Fruit fly (Drosophila melanogaster) whole organism, prepupa: ENCODE measurements around the gene CG45084.

ENCODE experiments used
- CG10631 ChIP-seq: fragments of 200-800 bp; sonication (Bioruptor generic); optimal IDR thresholded peaks from 2 replicates; lab custom pipeline; 2016; ENCODE audit warnings: missing biosample characterization, missing genetic modification characterization
- CG10669 ChIP-seq: fragments of 200-800 bp; sonication (Bioruptor generic); optimal IDR thresholded peaks from 3 replicates; lab custom pipeline; 2018; ENCODE audit warnings: missing biosample characterization, mild to moderate bottlenecking, missing genetic modification characterization, moderate library complexity
- CG11762 ChIP-seq: fragments of 200-800 bp; sonication (Bioruptor generic); optimal IDR thresholded peaks from 3 replicates; lab custom pipeline; 2016; ENCODE audit warnings: missing biosample characterization, missing genetic modification characterization; ENCODE audit not compliant: insufficient read depth
- CG11902 ChIP-seq: fragments of 200-800 bp; sonication (Bioruptor generic); optimal IDR thresholded peaks from 3 replicates; lab custom pipeline; 2016; ENCODE audit warnings: missing biosample characterization, missing genetic modification characterization
- CG3032 ChIP-seq: fragments of 200-800 bp; optimal IDR thresholded peaks from 2 replicates; lab custom pipeline; 2019; ENCODE audit warnings: missing biosample characterization, mild to moderate bottlenecking, missing genetic modification characterization, moderate library complexity
- CG31627 ChIP-seq: fragments of 200-800 bp; sonication (Bioruptor generic); optimal IDR thresholded peaks from 3 replicates; lab custom pipeline; 2016; ENCODE audit warnings: missing biosample characterization, missing genetic modification characterization
- CG4318 ChIP-seq: fragments of 200-800 bp; sonication (Bioruptor generic); optimal IDR thresholded peaks from 3 replicates; lab custom pipeline; 2017; ENCODE audit warnings: missing biosample characterization, mild to moderate bottlenecking, missing genetic modification characterization
- CG6163 ChIP-seq: fragments of 200-800 bp; sonication (Bioruptor generic); IDR thresholded peaks from 3 replicates; pipeline ENCODE4 v1.3.6; 2022; ENCODE audit warnings: missing biosample characterization, missing genetic modification characterization
- CG6276 ChIP-seq: fragments of 200-800 bp; sonication (Bioruptor generic); optimal IDR thresholded peaks from 2 replicates; lab custom pipeline; 2017; ENCODE audit warnings: missing biosample characterization, mild to moderate bottlenecking, missing genetic modification characterization
- CG6808 ChIP-seq: fragments of 200-800 bp; sonication (Bioruptor generic); optimal IDR thresholded peaks from 3 replicates; lab custom pipeline; 2017; ENCODE audit warnings: missing biosample characterization, missing genetic modification characterization, mild to moderate bottlenecking, moderate library complexity, missing genetic modification reagents
- CG8119 ChIP-seq: fragments of 200-800 bp; sonication (Bioruptor generic); IDR thresholded peaks from 3 replicates; pipeline ENCODE4 v1.3.6; 2022; ENCODE audit warnings: missing biosample characterization, missing genetic modification characterization
- CG8632 ChIP-seq: fragments of 200-800 bp; sonication (Bioruptor generic); optimal IDR thresholded peaks from 3 replicates; lab custom pipeline; 2016; ENCODE audit warnings: missing biosample characterization, missing genetic modification characterization
- CG9139 ChIP-seq: fragments of 200-800 bp; sonication (Bioruptor generic); optimal IDR thresholded peaks from 3 replicates; lab custom pipeline; 2017; ENCODE audit warnings: missing biosample characterization, mild to moderate bottlenecking, missing genetic modification characterization
- Eip75B ChIP-seq: fragments of 200-800 bp; sonication (Bioruptor generic); optimal IDR thresholded peaks from 3 replicates; lab custom pipeline; 2016; ENCODE audit warnings: missing biosample characterization, missing genetic modification characterization
- Eip78C ChIP-seq: fragments of 200-800 bp; sonication (Bioruptor generic); peaks from one replicate; lab custom pipeline; 2016; ENCODE audit warnings: missing biosample characterization, missing genetic modification characterization
- Eip93F ChIP-seq: fragments of 200-800 bp; sonication (Bioruptor generic); optimal IDR thresholded peaks from 2 replicates; lab custom pipeline; 2016; ENCODE audit warnings: missing biosample characterization, mild to moderate bottlenecking, missing genetic modification characterization
- Ets21C ChIP-seq: fragments of 200-800 bp; sonication (Bioruptor generic); optimal IDR thresholded peaks from 3 replicates; lab custom pipeline; 2016; ENCODE audit warnings: missing biosample characterization, missing genetic modification characterization
- Ets96B ChIP-seq: fragments of 200-800 bp; optimal IDR thresholded peaks from 2 replicates; lab custom pipeline; 2019; ENCODE audit warnings: missing biosample characterization, mild to moderate bottlenecking, missing genetic modification characterization, moderate library complexity
- Gug ChIP-seq: fragments of 200-800 bp; sonication (Bioruptor generic); IDR thresholded peaks from 2 replicates; pipeline ENCODE4 v1.3.6; 2022; ENCODE audit warnings: missing biosample characterization, missing genetic modification characterization
- Hr4 ChIP-seq: fragments of 200-800 bp; sonication (Bioruptor generic); optimal IDR thresholded peaks from 3 replicates; lab custom pipeline; 2016; ENCODE audit warnings: missing biosample characterization, missing genetic modification characterization
- Lpt ChIP-seq: fragments of 200-800 bp; sonication (Bioruptor generic); optimal IDR thresholded peaks from 3 replicates; lab custom pipeline; 2016; ENCODE audit warnings: missing biosample characterization, missing genetic modification characterization
- Met ChIP-seq: fragments of 200-800 bp; sonication (Bioruptor generic); optimal IDR thresholded peaks from 3 replicates; lab custom pipeline; 2016; ENCODE audit warnings: missing biosample characterization, missing genetic modification characterization
- OdsH ChIP-seq: fragments of 200-800 bp; sonication (Bioruptor generic); optimal IDR thresholded peaks from 3 replicates; lab custom pipeline; 2016; ENCODE audit warnings: missing biosample characterization, missing genetic modification characterization
- Sox14 ChIP-seq: fragments of 200-800 bp; sonication (Bioruptor generic); optimal IDR thresholded peaks from 3 replicates; lab custom pipeline; 2016; ENCODE audit warnings: missing biosample characterization, missing genetic modification characterization
- Sox15 ChIP-seq: fragments of 200-800 bp; sonication (Bioruptor generic); optimal IDR thresholded peaks from 3 replicates; lab custom pipeline; 2016; ENCODE audit warnings: missing biosample characterization, missing genetic modification characterization
- achi ChIP-seq: fragments of 200-800 bp; sonication (Bioruptor generic); optimal IDR thresholded peaks from 3 replicates; lab custom pipeline; 2016; ENCODE audit warnings: missing biosample characterization, missing genetic modification characterization
- acj6 ChIP-seq: fragments of 200-800 bp; sonication (Bioruptor generic); optimal IDR thresholded peaks from 3 replicates; lab custom pipeline; 2016; ENCODE audit warnings: missing biosample characterization, missing genetic modification characterization
- dac ChIP-seq: fragments of 200-800 bp; sonication (Bioruptor generic); optimal IDR thresholded peaks from 2 replicates; lab custom pipeline; 2017; ENCODE audit warnings: missing biosample characterization, mild to moderate bottlenecking, missing genetic modification characterization
- dsx ChIP-seq: fragments of 200-800 bp; optimal IDR thresholded peaks from 3 replicates; lab custom pipeline; 2019; ENCODE audit warnings: missing biosample characterization, mild to moderate bottlenecking, missing genetic modification characterization, moderate library complexity; ENCODE audit not compliant: poor library complexity, severe bottlenecking
- eg ChIP-seq: fragments of 200-800 bp; sonication (Bioruptor generic); IDR thresholded peaks from 3 replicates; pipeline ENCODE4 v1.3.6; 2022; ENCODE audit warnings: missing biosample characterization, missing genetic modification characterization
- esn ChIP-seq: fragments of 200-800 bp; sonication (Bioruptor generic); optimal IDR thresholded peaks from 2 replicates; lab custom pipeline; 2016; ENCODE audit warnings: missing biosample characterization, mild to moderate bottlenecking, missing genetic modification characterization, moderate library complexity
- fd85E ChIP-seq: fragments of 200-800 bp; sonication (Bioruptor generic); optimal IDR thresholded peaks from 3 replicates; lab custom pipeline; 2016; ENCODE audit warnings: missing biosample characterization, missing genetic modification characterization
- fkh ChIP-seq: fragments of 200-800 bp; sonication (Bioruptor generic); optimal IDR thresholded peaks from 3 replicates; lab custom pipeline; 2017; ENCODE audit warnings: missing biosample characterization, mild to moderate bottlenecking, missing genetic modification characterization, moderate library complexity
- lz ChIP-seq: fragments of 200-800 bp; sonication (Bioruptor generic); optimal IDR thresholded peaks from 3 replicates; lab custom pipeline; 2016; ENCODE audit warnings: missing biosample characterization, missing genetic modification characterization
- net ChIP-seq: fragments of 200-800 bp; sonication (Bioruptor generic); optimal IDR thresholded peaks from 3 replicates; lab custom pipeline; 2016; ENCODE audit warnings: missing biosample characterization, missing genetic modification characterization
- ss ChIP-seq, 2 experiments: fragments of 200-800 bp; sonication (Bioruptor generic); optimal IDR thresholded peaks; 2 replicates in 1 of 2; 3 replicates in 1 of 2; lab custom pipeline; 2017 to 2018; ENCODE audit warnings: mild to moderate bottlenecking in 2 of 2, missing biosample characterization in 2 of 2, missing genetic modification characterization in 2 of 2, moderate library complexity in 1 of 2
- svp ChIP-seq: fragments of 200-800 bp; sonication (Bioruptor generic); peaks from one replicate; lab custom pipeline; 2016; ENCODE audit warnings: missing biosample characterization, missing genetic modification characterization

The CG45084 gene

dm6 chr2L:16041727-16042126 is at the start of gene CG45084, which contains the start of gene BicC:
Gene CG45084 (plus strand): TSS chr2L:16042047.
Gene BicC (plus strand): TSS chr2L:16042047.
- TF ChIP-seq svp (peak; percentile 8), Eip75B (GFP tag; lab: Kevin White, UChicago) (no peak), fkh (no peak), Eip93F (GFP tag; lab: Kevin White, UChicago) (no peak), esn (GFP tag; lab: Kevin White, UChicago) (no peak), CG31627 (GFP tag; lab: Kevin White, UChicago) (no peak), Sox15 (no peak), Sox14 (GFP tag; lab: Kevin White, UChicago) (no peak), CG10631 (GFP tag; lab: Kevin White, UChicago) (no peak)

dm6 chr2L:16000199-16000598 is 41.6 kb upstream of the CG45084 start, which contains the start of gene beat-Ic:
Gene beat-Ic (plus strand): TSS chr2L:16000291.
- TF ChIP-seq svp (no peak), Eip78C (GFP tag; lab: Kevin White, UChicago) (no peak), Sox14 (GFP tag; lab: Kevin White, UChicago) (no peak), CG31627 (GFP tag; lab: Kevin White, UChicago) (no peak), Gug (GFP tag; lab: Robert Waterston, UW) (no peak), Eip93F (GFP tag; lab: Kevin White, UChicago) (no peak), Lpt (GFP tag; lab: Kevin White, UChicago) (no peak), eg (no peak), CG6808 (GFP tag; lab: Kevin White, UChicago) (no peak), CG6276 (no peak), lz (GFP tag; lab: Kevin White, UChicago) (no peak), CG3032 (no peak), achi (GFP tag; lab: Kevin White, UChicago) (no peak), Met (GFP tag; lab: Kevin White, UChicago) (no peak), acj6 (GFP tag; lab: Kevin White, UChicago) (no peak), OdsH (GFP tag; lab: Kevin White, UChicago) (no peak)

- TF ChIP-seq CG10631 (GFP tag; lab: Kevin White, UChicago) (no peak), CG11902 (GFP tag; lab: Kevin White, UChicago) (no peak), Ets96B (tag; lab: Kevin White, UChicago) (no peak), CG9139 (no peak), acj6 (GFP tag; lab: Kevin White, UChicago) (no peak), Sox15 (no peak), dac (GFP tag; lab: Kevin White, UChicago) (no peak), ss (GFP tag; optimal IDR thresholded peaks at IDR 0.05; lab: Kevin White, UChicago) (no peak), Eip75B (GFP tag; lab: Kevin White, UChicago) (no peak), CG4318 (GFP tag; lab: Kevin White, UChicago) (no peak), OdsH (GFP tag; lab: Kevin White, UChicago) (no peak), CG11762 (no peak), Hr4 (GFP tag; lab: Kevin White, UChicago) (no peak)
These were observed 38.3 kb upstream of the CG45084 start, which contains the start of gene CG34167 for dm6 chr2L:16003541-16003940. Gene CG34167 (minus strand): TSS chr2L:16003641.

- TF ChIP-seq Eip75B (GFP tag; lab: Kevin White, UChicago) (no peak), CG6808 (GFP tag; lab: Kevin White, UChicago) (no peak), CG31627 (GFP tag; lab: Kevin White, UChicago) (no peak), acj6 (GFP tag; lab: Kevin White, UChicago) (no peak), OdsH (GFP tag; lab: Kevin White, UChicago) (no peak), net (GFP tag; lab: Kevin White, UChicago) (no peak), Gug (GFP tag; lab: Robert Waterston, UW) (no peak), CG6276 (no peak), fd85E (no peak), CG11902 (GFP tag; lab: Kevin White, UChicago) (no peak), CG10669 (no peak)
These were observed 37.8 kb upstream of the CG45084 start, which contains the start of the genes CG13245 and CG43816 for dm6 chr2L:16004025-16004424. Gene CG13245 (plus strand): TSS chr2L:16004325. Gene CG43816 (plus strand): TSS chr2L:16004325.

- TF ChIP-seq CG11762 = no peak
- TF ChIP-seq CG6163 (GFP tag; lab: Robert Waterston, UW) = no peak
- TF ChIP-seq Sox15 = no peak
- no peak for TF ChIP-seq achi (GFP tag; lab: Kevin White, UChicago)
- no peak for TF ChIP-seq Ets21C (GFP tag; lab: Kevin White, UChicago)
- no peak for TF ChIP-seq dsx (GFP tag; lab: Kevin White, UChicago)
- TF ChIP-seq CG8632 (GFP tag; lab: Kevin White, UChicago) = no peak
- no peak for TF ChIP-seq eg
- TF ChIP-seq OdsH (GFP tag; lab: Kevin White, UChicago) = no peak
- TF ChIP-seq Eip78C (GFP tag; lab: Kevin White, UChicago) = no peak
- TF ChIP-seq CG8119 (GFP tag; lab: Robert Waterston, UW) = no peak
These were observed 35.7 kb upstream of the CG45084 start, which contains the start of gene CG31820 for dm6 chr2L:16006179-16006578. Gene CG31820 (minus strand): TSS chr2L:16006279.
